Fruit fly (Drosophila melanogaster): ENCODE measurements around the gene CG11694.

The CG11694 gene

dm6 chr3R:8354458-8354857 is 42.5 kb upstream of the CG11694 start (continued):
- TF ChIP-seq scrt (GFP tag; optimal IDR thresholded peaks at IDR 0.05) (no peak), p53 (GFP tag; optimal IDR thresholded peaks at IDR 0.05) (no peak), CG17385 (GFP tag; optimal IDR thresholded peaks at IDR 0.05) (peak; percentile 38), Oaz (GFP tag; IDR thresholded peaks at IDR 0.05) (0 out of 2 replicates have a peak, but pooled peaks have one; percentile 31), al (GFP tag; IDR thresholded peaks at IDR 0.05) (peak; percentile 55; the same call in 1 of the 2 replicates), amos (GFP tag; IDR thresholded peaks at IDR 0.05; ENCODE audit: partially characterized antibody) (no peak), Sin3A (optimal IDR thresholded peaks at IDR 0.05) (no peak), CG2712 (tag; optimal IDR thresholded peaks at IDR 0.05) (peak; percentile 42), CG6254 (GFP tag; optimal IDR thresholded peaks at IDR 0.05) (peak; percentile 22), ham (GFP tag; IDR thresholded peaks at IDR 0.05) (no peak), CG6854 (GFP tag; optimal IDR thresholded peaks at IDR 0.05) (no peak), CG1024 (GFP tag; IDR thresholded peaks at IDR 0.05) (0 out of 2 replicates have a peak, but pooled peaks have one; percentile 16), Ravus (GFP tag; IDR thresholded peaks at IDR 0.05) (peak; percentile 59), CG6791 (GFP tag; IDR thresholded peaks at IDR 0.05; ENCODE audit: partially characterized antibody) (no peak), Antp (GFP tag; optimal IDR thresholded peaks at IDR 0.05) (no peak), CrebB (tag; optimal IDR thresholded peaks at IDR 0.05) (no peak), NK7.1 (GFP tag; optimal IDR thresholded peaks at IDR 0.05) (no peak), Atf6 (GFP tag; IDR thresholded peaks at IDR 0.05) (peak; percentile 19; the same call in 1 of the 2 replicates), rib (GFP tag; IDR thresholded peaks at IDR 0.05) (no peak), CG8281 (tag; optimal IDR thresholded peaks at IDR 0.05) (no peak), nerfin-2 (GFP tag; IDR thresholded peaks at IDR 0.05; ENCODE audit: partially characterized antibody) (no peak), jumu (GFP tag; optimal IDR thresholded peaks at IDR 0.05) (no peak), CG3726 (GFP tag; IDR thresholded peaks at IDR 0.05) (no peak), slbo (GFP tag; IDR thresholded peaks at IDR 0.05) (peak; percentile 82), CG12659 (GFP tag; optimal IDR thresholded peaks at IDR 0.05) (peak; percentile 23), gro (GFP tag; optimal IDR thresholded peaks at IDR 0.05) (no peak), CG8924 (tag; optimal IDR thresholded peaks at IDR 0.05) (peak; percentile 14), D (optimal IDR thresholded peaks at IDR 0.05) (no peak), D (GFP tag; optimal IDR thresholded peaks at IDR 0.05) (no peak), lab (GFP tag; optimal IDR thresholded peaks at IDR 0.05) (peak; percentile 74), ttk (GFP tag; IDR thresholded peaks at IDR 0.05) (peak; percentile 64), nmo (GFP tag; optimal IDR thresholded peaks at IDR 0.05) (peak; percentile 37), CG1647 (GFP tag; optimal IDR thresholded peaks at IDR 0.05) (peak; percentile 1), Kr (GFP tag; optimal IDR thresholded peaks at IDR 0.05) (no peak), CTCF (GFP tag; optimal IDR thresholded peaks at IDR 0.05) (no peak), gcm2 (GFP tag; optimal IDR thresholded peaks at IDR 0.05) (no peak), Xrp1 (GFP tag; IDR thresholded peaks at IDR 0.05) (peak; percentile 65), BtbVII (GFP tag; optimal IDR thresholded peaks at IDR 0.05) (no peak), Hr3 (GFP tag; optimal IDR thresholded peaks at IDR 0.05) (no peak), CG1603 (tag; optimal IDR thresholded peaks at IDR 0.05) (peak; percentile 49), Dek (tag; optimal IDR thresholded peaks at IDR 0.05) (peak; percentile 2), CG8290 (GFP tag; optimal IDR thresholded peaks at IDR 0.05) (no peak), CG8290 (tag; optimal IDR thresholded peaks at IDR 0.05) (peak in 1 of 2 experiments; percentile 42), CG11093 (GFP tag; IDR thresholded peaks at IDR 0.05) (peak; percentile 46; the same call in 2 of the 3 replicates), Doc2 (GFP tag; IDR thresholded peaks at IDR 0.05) (no peak), ato (GFP tag; IDR thresholded peaks at IDR 0.05; ENCODE audit: partially characterized antibody) (no peak), Chrac-16 (GFP tag; optimal IDR thresholded peaks at IDR 0.05) (peak; percentile 10), Six4 (GFP tag; optimal IDR thresholded peaks at IDR 0.05) (no peak), CG12299 (tag; optimal IDR thresholded peaks at IDR 0.05) (no peak), CG12769 (tag; optimal IDR thresholded peaks at IDR 0.05) (peak; percentile 51), CG6683 (GFP tag; optimal IDR thresholded peaks at IDR 0.05) (no peak), CG13296 (GFP tag; optimal IDR thresholded peaks at IDR 0.05) (no peak), CG1529 (GFP tag; optimal IDR thresholded peaks at IDR 0.05) (no peak)

Data from whole organism, embryonic.